Fruit fly (Drosophila melanogaster) whole organism, embryonic: ENCODE results near the gene scpr-B.
A peak's percentile ranks its signal among the peaks of the same experiment; 100 is the strongest.

Experiments
- ATbp ChIP-seq: fragments of 200-800 bp; sonication (Bioruptor generic); optimal IDR thresholded peaks from 2 replicates; lab custom pipeline; 2017; ENCODE audit warnings: missing biosample characterization, mild to moderate bottlenecking, missing genetic modification characterization, missing genetic modification reagents
- Bgb ChIP-seq: fragments of 200-800 bp; sonication (Bioruptor generic); IDR thresholded peaks from 2 replicates; pipeline ENCODE4 v1.3.6; 2022; ENCODE audit warnings: missing biosample characterization, missing genetic modification characterization; ENCODE audit not compliant: partially characterized antibody
- Blimp-1 ChIP-seq: fragments of 200-800 bp; sonication (Bioruptor generic); optimal IDR thresholded peaks from 3 replicates; lab custom pipeline; 2018; ENCODE audit warnings: missing biosample characterization, missing genetic modification characterization, mild to moderate bottlenecking, moderate library complexity, missing genetic modification reagents
- CG10274 ChIP-seq: fragments of 200-800 bp; sonication (Bioruptor generic); optimal IDR thresholded peaks from 3 replicates; lab custom pipeline; 2017; ENCODE audit warnings: missing biosample characterization, mild to moderate bottlenecking, missing genetic modification characterization
- CG10543 ChIP-seq: fragments of 200-800 bp; sonication (Bioruptor generic); optimal IDR thresholded peaks from 3 replicates; lab custom pipeline; 2017; ENCODE audit warnings: missing biosample characterization, mild to moderate bottlenecking, missing genetic modification characterization, moderate library complexity
- CG11560 ChIP-seq: fragments of 200-800 bp; sonication (Bioruptor generic); IDR thresholded peaks from 3 replicates; pipeline ENCODE4 v1.3.6; 2022; ENCODE audit warnings: missing biosample characterization, missing genetic modification characterization
- CG12299 ChIP-seq: fragments of 200-800 bp; sonication (Bioruptor generic); optimal IDR thresholded peaks from 2 replicates; lab custom pipeline; 2018; ENCODE audit warnings: missing biosample characterization, mild to moderate bottlenecking, missing genetic modification characterization
- CG12769 ChIP-seq: fragments of 200-800 bp; sonication (Bioruptor generic); optimal IDR thresholded peaks from 2 replicates; lab custom pipeline; 2019; ENCODE audit warnings: missing biosample characterization, mild to moderate bottlenecking, missing genetic modification characterization, moderate library complexity
- CG13287 ChIP-seq: fragments of 200-800 bp; sonication (Bioruptor generic); IDR thresholded peaks from 2 replicates; pipeline ENCODE4 v1.3.6; 2022; ENCODE audit warnings: missing biosample characterization, missing genetic modification characterization; ENCODE audit not compliant: partially characterized antibody
- CG13424 ChIP-seq: fragments of 200-800 bp; sonication (Bioruptor generic); optimal IDR thresholded peaks from 2 replicates; lab custom pipeline; 2019; ENCODE audit warnings: missing biosample characterization, mild to moderate bottlenecking, missing genetic modification characterization, moderate library complexity
- CG13624 ChIP-seq: fragments of 200-800 bp; sonication (Bioruptor generic); optimal IDR thresholded peaks from 2 replicates; lab custom pipeline; 2016; ENCODE audit warnings: missing biosample characterization, missing genetic modification characterization
- CG15696 ChIP-seq: fragments of 200-800 bp; sonication (Bioruptor generic); optimal IDR thresholded peaks from 2 replicates; lab custom pipeline; 2019; ENCODE audit warnings: missing biosample characterization, mild to moderate bottlenecking, missing genetic modification characterization, moderate library complexity
- CG17359 ChIP-seq: fragments of 200-800 bp; sonication (Bioruptor generic); optimal IDR thresholded peaks from 3 replicates; lab custom pipeline; 2018; ENCODE audit warnings: missing biosample characterization, mild to moderate bottlenecking, missing genetic modification characterization, moderate library complexity
- CG17802 ChIP-seq: fragments of 200-800 bp; sonication (Bioruptor generic); optimal IDR thresholded peaks from 2 replicates; lab custom pipeline; 2018; ENCODE audit warnings: missing biosample characterization, mild to moderate bottlenecking, missing genetic modification characterization, moderate library complexity
- CG17912 ChIP-seq: fragments of 200-800 bp; sonication (Bioruptor generic); optimal IDR thresholded peaks from 2 replicates; lab custom pipeline; 2018; ENCODE audit warnings: missing biosample characterization, mild to moderate bottlenecking, missing genetic modification characterization
- CG2120 ChIP-seq: fragments of 200-800 bp; sonication (Bioruptor generic); optimal IDR thresholded peaks from 3 replicates; lab custom pipeline; 2016; ENCODE audit warnings: missing biosample characterization, missing genetic modification characterization
- CG31224 ChIP-seq: fragments of 200-800 bp; sonication (Bioruptor generic); IDR thresholded peaks from 2 replicates; pipeline ENCODE4 v1.3.6; 2022; ENCODE audit warnings: missing biosample characterization, missing genetic modification characterization
- CG32767 ChIP-seq: fragments of 200-800 bp; sonication (Bioruptor generic); IDR thresholded peaks from 2 replicates; pipeline ENCODE4 v1.3.6; 2022; ENCODE audit warnings: missing biosample characterization, missing genetic modification characterization
- CG3726 ChIP-seq: fragments of 200-800 bp; sonication (Bioruptor generic); IDR thresholded peaks from 3 replicates; pipeline ENCODE4, ENCODE4 v1.3.6; 2022; ENCODE audit warnings: missing biosample characterization, missing genetic modification characterization
- CG7963 ChIP-seq: fragments of 200-800 bp; sonication (Bioruptor generic); IDR thresholded peaks from 3 replicates; pipeline ENCODE4 v1.3.6; 2022; ENCODE audit warnings: missing biosample characterization, missing genetic modification characterization; ENCODE audit not compliant: partially characterized antibody
- CG9609 ChIP-seq: fragments of 200-800 bp; sonication (Bioruptor generic); optimal IDR thresholded peaks from 3 replicates; lab custom pipeline; 2016; ENCODE audit warnings: missing biosample characterization, missing genetic modification characterization
- Dll ChIP-seq: fragments of 200-800 bp; sonication (Bioruptor generic); IDR thresholded peaks from 4 replicates; pipeline ENCODE4 v1.3.6; 2022; ENCODE audit warnings: missing biosample characterization, missing genetic modification characterization; ENCODE audit not compliant: partially characterized antibody
- Fer1 ChIP-seq: fragments of 200-800 bp; sonication (Bioruptor generic); optimal IDR thresholded peaks from 2 replicates; lab custom pipeline; 2017; ENCODE audit warnings: missing biosample characterization, mild to moderate bottlenecking, missing genetic modification characterization
- H15 ChIP-seq: fragments of 200-800 bp; sonication (Bioruptor generic); IDR thresholded peaks from 3 replicates; pipeline ENCODE4 v1.3.6; 2022; ENCODE audit warnings: missing biosample characterization, missing genetic modification characterization
- HLHmδ ChIP-seq: fragments of 200-800 bp; sonication (Bioruptor generic); optimal IDR thresholded peaks from 2 replicates; lab custom pipeline; 2018; ENCODE audit warnings: missing biosample characterization, mild to moderate bottlenecking, missing genetic modification characterization, moderate library complexity
- NC2β ChIP-seq: fragments of 200-800 bp; sonication (Bioruptor generic); optimal IDR thresholded peaks from 2 replicates; lab custom pipeline; 2016; ENCODE audit warnings: missing biosample characterization, missing genetic modification characterization
- Nf-YA ChIP-seq: fragments of 200-800 bp; sonication (Bioruptor generic); IDR thresholded peaks from 2 replicates; pipeline ENCODE4 v1.3.6; 2022; ENCODE audit warnings: missing biosample characterization, missing genetic modification characterization
- Oaz ChIP-seq: fragments of 200-800 bp; sonication (Bioruptor generic); IDR thresholded peaks from 2 replicates; pipeline ENCODE4 v1.3.6; 2022; ENCODE audit warnings: missing biosample characterization, missing genetic modification characterization
- PHDP ChIP-seq: fragments of 200-800 bp; sonication (Bioruptor generic); optimal IDR thresholded peaks from 3 replicates; lab custom pipeline; 2018; ENCODE audit warnings: missing biosample characterization, mild to moderate bottlenecking, missing genetic modification characterization, moderate library complexity
- Six4 ChIP-seq: fragments of 200-800 bp; sonication (Bioruptor generic); optimal IDR thresholded peaks from 2 replicates; lab custom pipeline; 2016; ENCODE audit warnings: missing biosample characterization, missing genetic modification characterization
- Sox100B ChIP-seq: fragments of 200-800 bp; sonication (Bioruptor generic); optimal IDR thresholded peaks from 3 replicates; lab custom pipeline; 2018; ENCODE audit warnings: missing biosample characterization, mild to moderate bottlenecking, missing genetic modification characterization
- Taf1 ChIP-seq: fragments of 200-800 bp; sonication (Bioruptor generic); IDR thresholded peaks from 2 replicates; pipeline ENCODE4 v1.3.6; 2022; ENCODE audit warnings: missing biosample characterization, missing genetic modification characterization
- bab2 ChIP-seq: fragments of 200-800 bp; sonication (Bioruptor generic); optimal IDR thresholded peaks from 2 replicates; lab custom pipeline; 2016; ENCODE audit warnings: missing biosample characterization, missing genetic modification characterization
- caup ChIP-seq: fragments of 200-800 bp; sonication (Bioruptor generic); optimal IDR thresholded peaks from 3 replicates; lab custom pipeline; 2017; ENCODE audit warnings: missing biosample characterization, mild to moderate bottlenecking, missing genetic modification characterization, moderate library complexity; ENCODE audit not compliant: severe bottlenecking
- chinmo ChIP-seq: fragments of 200-800 bp; sonication (Bioruptor generic); IDR thresholded peaks from 4 replicates; pipeline ENCODE4 v1.3.6; 2022; ENCODE audit warnings: missing biosample characterization, missing genetic modification characterization; ENCODE audit not compliant: partially characterized antibody
- crol ChIP-seq: fragments of 200-800 bp; sonication (Bioruptor generic); IDR thresholded peaks from 2 replicates; pipeline ENCODE4 v1.3.6; 2022; ENCODE audit warnings: missing biosample characterization, missing genetic modification characterization
- cwo ChIP-seq: fragments of 200-800 bp; sonication (Bioruptor generic); optimal IDR thresholded peaks from 3 replicates; lab custom pipeline; 2017; ENCODE audit warnings: missing biosample characterization, missing genetic modification characterization, mild to moderate bottlenecking, moderate library complexity, missing genetic modification reagents
- dan ChIP-seq: fragments of 200-800 bp; sonication (Bioruptor generic); IDR thresholded peaks from 2 replicates; pipeline ENCODE4 v1.3.6; 2022; ENCODE audit warnings: missing biosample characterization, missing genetic modification characterization
- her ChIP-seq: fragments of 200-800 bp; sonication (Bioruptor generic); optimal IDR thresholded peaks from 2 replicates; lab custom pipeline; 2016; ENCODE audit warnings: missing biosample characterization, missing genetic modification characterization
- ind ChIP-seq: fragments of 200-800 bp; sonication (Bioruptor generic); optimal IDR thresholded peaks from 3 replicates; lab custom pipeline; 2016; ENCODE audit warnings: missing biosample characterization, missing genetic modification characterization
- nerfin-1 ChIP-seq: fragments of 200-800 bp; sonication (Bioruptor generic); optimal IDR thresholded peaks from 3 replicates; lab custom pipeline; 2019; ENCODE audit warnings: missing biosample characterization, mild to moderate bottlenecking, missing genetic modification characterization, moderate library complexity
- nom ChIP-seq: fragments of 200-800 bp; sonication (Bioruptor generic); optimal IDR thresholded peaks from 2 replicates; lab custom pipeline; 2017; ENCODE audit warnings: missing biosample characterization, missing genetic modification characterization, mild to moderate bottlenecking, moderate library complexity, missing genetic modification reagents
- pb ChIP-seq: fragments of 200-800 bp; sonication (Bioruptor generic); optimal IDR thresholded peaks from 3 replicates; lab custom pipeline; 2016; ENCODE audit warnings: missing biosample characterization, missing genetic modification characterization
- rib ChIP-seq: fragments of 200-800 bp; sonication (Bioruptor generic); IDR thresholded peaks from 2 replicates; pipeline ENCODE4 v1.3.6; 2022; ENCODE audit warnings: missing biosample characterization, missing genetic modification characterization
- ro ChIP-seq: fragments of 200-800 bp; sonication (Bioruptor generic); IDR thresholded peaks from 2 replicates; pipeline ENCODE4 v1.3.6; 2022; ENCODE audit warnings: missing biosample characterization, missing genetic modification characterization
- tap ChIP-seq: fragments of 200-800 bp; optimal IDR thresholded peaks from 3 replicates; lab custom pipeline; 2019; ENCODE audit warnings: missing biosample characterization, mild to moderate bottlenecking, missing genetic modification characterization, moderate library complexity
- tna ChIP-seq: fragments of 200-800 bp; sonication (Bioruptor generic); IDR thresholded peaks from 2 replicates; pipeline ENCODE4 v1.3.6; 2022; ENCODE audit warnings: missing biosample characterization, missing genetic modification characterization; ENCODE audit not compliant: partially characterized antibody
- z ChIP-seq: fragments of 200-800 bp; sonication (Bioruptor generic); IDR thresholded peaks from 3 replicates; pipeline ENCODE4 v1.3.6; 2022; ENCODE audit warnings: missing biosample characterization, missing genetic modification characterization
- zen2 ChIP-seq: fragments of 200-800 bp; sonication (Bioruptor generic); IDR thresholded peaks from 3 replicates; pipeline ENCODE4 v1.3.6; 2022; ENCODE audit warnings: missing biosample characterization, missing genetic modification characterization; ENCODE audit not compliant: partially characterized antibody

The scpr-B gene

dm6 chr3R:11226496-11226895 lies 14.3 kb downstream of the scpr-B start, which contains the start of gene CG17726 (continued):
- peak; percentile 76 for TF ChIP-seq NC2β (GFP tag; lab: Kevin White, UChicago)
- TF ChIP-seq crol (GFP tag; lab: Robert Waterston, UW), result peak; percentile 74
- TF ChIP-seq nom (GFP tag; lab: Kevin White, UChicago), result peak; percentile 93
- peak; percentile 93 for TF ChIP-seq nerfin-1 (tag; lab: Kevin White, UChicago)
- TF ChIP-seq Dll (GFP tag; lab: Robert Waterston, UW), result peak; percentile 32; the same call in 1 of the 4 replicates
- TF ChIP-seq CG9609 (GFP tag; lab: Kevin White, UChicago), result peak; percentile 86
- peak; percentile 96 for TF ChIP-seq CG15696 (tag; lab: Kevin White, UChicago)
- peak; percentile 95 for TF ChIP-seq ATbp (GFP tag; lab: Kevin White, UChicago)
- TF ChIP-seq CG3726 (GFP tag; lab: Robert Waterston, UW), result peak; percentile 95
- peak; percentile 99 for TF ChIP-seq PHDP (tag; lab: Kevin White, UChicago)
- TF ChIP-seq CG13624 (GFP tag; lab: Kevin White, UChicago), result peak; percentile 94
- TF ChIP-seq caup (GFP tag; lab: Kevin White, UChicago), result peak; percentile 90
- TF ChIP-seq Taf1 (GFP tag; lab: Robert Waterston, UW), result peak; percentile 94
- no peak for TF ChIP-seq tna (GFP tag; lab: Robert Waterston, UW)
- peak; percentile 81 for TF ChIP-seq CG10274
- TF ChIP-seq H15, result peak; percentile 97
- TF ChIP-seq Blimp-1, result peak; percentile 94
- TF ChIP-seq CG12299, result peak; percentile 98
- peak; percentile 70 for TF ChIP-seq her (GFP tag; lab: Kevin White, UChicago)
- TF ChIP-seq rib (GFP tag; lab: Robert Waterston, UW), result peak; percentile 97
- peak; percentile 95 for TF ChIP-seq CG31224
- peak; percentile 87 for TF ChIP-seq CG17912 (GFP tag; lab: Kevin White, UChicago)
- peak; percentile 95 for TF ChIP-seq ro
- peak; percentile 85 for TF ChIP-seq CG10543 (GFP tag; lab: Kevin White, UChicago)
- peak; percentile 98 for TF ChIP-seq CG17359 (tag; lab: Kevin White, UChicago)
- peak; percentile 73; the same call in 1 of the 2 replicates for TF ChIP-seq dan (GFP tag; lab: Robert Waterston, UW)
- no peak for TF ChIP-seq CG7963 (GFP tag; lab: Robert Waterston, UW)
- TF ChIP-seq Sox100B (GFP tag; lab: Kevin White, UChicago), result no peak
- TF ChIP-seq bab2 (GFP tag; lab: Kevin White, UChicago), result peak; percentile 93
- TF ChIP-seq tap (tag; lab: Kevin White, UChicago), result peak; percentile 98
- peak; percentile 96 for TF ChIP-seq ind (GFP tag; lab: Kevin White, UChicago)
- TF ChIP-seq CG32767, result peak; percentile 98
- peak; percentile 89 for TF ChIP-seq cwo (GFP tag; lab: Kevin White, UChicago)
- TF ChIP-seq Six4, result peak; percentile 96
- TF ChIP-seq Bgb (GFP tag; lab: Robert Waterston, UW), result no peak
- peak; percentile 99 for TF ChIP-seq CG13424 (tag; lab: Kevin White, UChicago)
- peak; percentile 88 for TF ChIP-seq CG11560 (tag; lab: Robert Waterston, UW)
- peak; percentile 97 for TF ChIP-seq Oaz
- TF ChIP-seq CG12769 (tag; lab: Kevin White, UChicago), result no peak
- TF ChIP-seq z (GFP tag; lab: Robert Waterston, UW), result peak; percentile 75; the same call in 1 of the 3 replicates
- no peak for TF ChIP-seq chinmo (GFP tag; lab: Robert Waterston, UW)
- TF ChIP-seq CG13287, result peak; percentile 56; the same call in 1 of the 2 replicates
- TF ChIP-seq CG2120, result peak; percentile 97
- no peak for TF ChIP-seq HLHmδ (GFP tag; lab: Kevin White, UChicago)
- TF ChIP-seq CG17802 (tag; lab: Kevin White, UChicago), result peak; percentile 69
- TF ChIP-seq zen2 (GFP tag; lab: Robert Waterston, UW), result no peak
- TF ChIP-seq Nf-YA (GFP tag; lab: Robert Waterston, UW), result peak; percentile 96
- peak; percentile 57 for TF ChIP-seq pb (GFP tag; lab: Kevin White, UChicago)
- peak; percentile 94 for TF ChIP-seq Fer1
